Worm (Caenorhabditis elegans): ENCODE results near the gene F11E6.4.
A peak's percentile ranks its signal among the peaks of the same experiment; 100 is the strongest.

Gene F11E6.4

ce11 chrIV:17470096-17470602 lies at the start of gene F11E6.4:
F11E6.4 (minus strand) TSS chrIV:17470354.
- TF ChIP-seq ztf-4 (tag; optimal IDR thresholded peaks at IDR 0.05) = peak; percentile 35
- TF ChIP-seq unc-62 (GFP tag; optimal IDR thresholded peaks at IDR 0.05) = no peak
- TF ChIP-seq mdl-1 (tag; optimal IDR thresholded peaks at IDR 0.05) = no peak
- TF ChIP-seq nhr-25 (tag; optimal IDR thresholded peaks at IDR 0.05) = peak; percentile 73
- TF ChIP-seq nhr-6 (tag; optimal IDR thresholded peaks at IDR 0.05) = no peak
- TF ChIP-seq C34F6.9 (tag; optimal IDR thresholded peaks at IDR 0.05) = no peak
- TF ChIP-seq lin-13 (GFP tag; optimal IDR thresholded peaks at IDR 0.05) = peak; percentile 28
- peak; percentile 21 for TF ChIP-seq ama-1 (optimal IDR thresholded peaks at IDR 0.05)
- TF ChIP-seq nhr-23 (tag; optimal IDR thresholded peaks at IDR 0.05) = no peak

DNA sequence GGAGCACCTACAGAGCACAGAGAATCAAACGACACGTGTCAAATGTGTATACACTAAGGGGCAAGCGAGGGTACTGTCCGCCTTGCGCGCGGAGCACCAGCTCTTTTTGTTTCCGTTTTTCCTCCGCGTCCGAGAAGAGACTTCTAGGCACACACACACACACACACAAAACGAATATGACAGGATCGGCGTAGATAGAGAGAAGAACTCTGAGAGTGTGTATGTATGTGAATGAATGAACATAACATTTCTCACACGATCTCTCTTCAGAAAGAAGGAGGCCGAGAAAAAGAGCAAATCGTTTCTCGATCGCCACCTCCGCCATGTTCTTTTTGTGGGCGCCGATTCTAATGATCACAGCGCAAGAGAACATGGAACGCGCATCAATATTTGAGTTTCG lies 20.5 kb upstream of the F11E6.4 start, which contains the start of gene nas-6:
TSS of gene nas-6 (minus strand) at position 101 of the 400 bp plus-strand sequence.
- TF ChIP-seq snpc-4 (tag; optimal IDR thresholded peaks at IDR 0.05) (no peak), mdl-1 (tag; optimal IDR thresholded peaks at IDR 0.05) (no peak), aly-2 (tag; optimal IDR thresholded peaks at IDR 0.05) (no peak), nhr-21 (tag; optimal IDR thresholded peaks at IDR 0.05) (no peak), unc-55 (GFP tag; optimal IDR thresholded peaks at IDR 0.05) (no peak), nhr-23 (tag; optimal IDR thresholded peaks at IDR 0.05) (no peak), ztf-4 (tag; optimal IDR thresholded peaks at IDR 0.05) (no peak), mbf-1 (tag; optimal IDR thresholded peaks at IDR 0.05) (no peak), egl-27 (tag; optimal IDR thresholded peaks at IDR 0.05) (no peak), nhr-6 (tag; optimal IDR thresholded peaks at IDR 0.05) (no peak), blmp-1 (tag; optimal IDR thresholded peaks at IDR 0.05; ENCODE audit: insufficient read depth) (no peak), nhr-237 (tag; optimal IDR thresholded peaks at IDR 0.05) (no peak), Y55F3AM.14 (GFP tag; optimal IDR thresholded peaks at IDR 0.05) (no peak), F13H6.1 (tag; optimal IDR thresholded peaks at IDR 0.05) (no peak)

DNA sequence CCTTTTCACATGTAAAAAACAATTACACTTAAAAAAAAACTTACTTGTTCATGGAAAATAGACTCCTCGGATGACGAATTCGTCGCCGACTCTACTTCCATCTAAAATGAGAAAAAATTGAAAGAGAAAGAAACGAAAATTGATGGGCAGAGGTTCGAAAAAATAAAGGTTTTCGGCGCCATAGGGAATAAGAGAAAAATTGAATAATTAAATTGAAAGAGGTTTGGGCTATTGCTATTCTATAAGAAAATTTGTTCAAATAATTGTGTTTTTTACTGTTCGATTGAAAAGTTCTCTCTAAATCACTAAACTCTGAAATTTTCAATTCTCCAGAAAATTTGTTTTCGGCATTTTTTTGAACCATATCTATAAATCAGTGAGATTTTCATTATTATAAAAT lies 13.1 kb upstream of the F11E6.4 start, which contains the start of gene rabr-2:
TSS of gene rabr-2 (minus strand) at position 101 of the 400 bp plus-strand sequence.
- TF ChIP-seq gmeb-1 (tag; optimal IDR thresholded peaks at IDR 0.05) (no peak), nhr-129 (tag; optimal IDR thresholded peaks at IDR 0.05) (no peak), peb-1 (tag; optimal IDR thresholded peaks at IDR 0.05) (no peak), snpc-4 (tag; optimal IDR thresholded peaks at IDR 0.05) (no peak), mdl-1 (tag; optimal IDR thresholded peaks at IDR 0.05) (no peak), aly-2 (tag; optimal IDR thresholded peaks at IDR 0.05) (no peak), R02D3.7 (tag; optimal IDR thresholded peaks at IDR 0.05) (no peak), mab-5 (tag; optimal IDR thresholded peaks at IDR 0.05) (no peak), nhr-11 (tag; optimal IDR thresholded peaks at IDR 0.05) (no peak), fos-1 (tag; optimal IDR thresholded peaks at IDR 0.05) (no peak), unc-55 (GFP tag; optimal IDR thresholded peaks at IDR 0.05) (no peak), unc-62 (GFP tag; optimal IDR thresholded peaks at IDR 0.05) (no peak), lin-13 (GFP tag; optimal IDR thresholded peaks at IDR 0.05) (no peak), zag-1 (tag; optimal IDR thresholded peaks at IDR 0.05) (no peak), ztf-1 (GFP tag; conservative IDR thresholded peaks at IDR 0.05) (no peak), sma-9 (GFP tag; optimal IDR thresholded peaks at IDR 0.05) (no peak), sma-9 (tag; optimal IDR thresholded peaks at IDR 0.05) (no peak), ztf-11 (tag; optimal IDR thresholded peaks at IDR 0.05) (no peak), ama-1 (optimal IDR thresholded peaks at IDR 0.05) (no peak)

- TF ChIP-seq nhr-6 (tag; optimal IDR thresholded peaks at IDR 0.05) (no peak), lin-39 (tag; optimal IDR thresholded peaks at IDR 0.05) (no peak), lsy-2 (tag; optimal IDR thresholded peaks at IDR 0.05) (no peak), unc-39 (tag; optimal IDR thresholded peaks at IDR 0.05) (no peak), nhr-237 (tag; optimal IDR thresholded peaks at IDR 0.05) (no peak), mbf-1 (tag; optimal IDR thresholded peaks at IDR 0.05) (no peak), ceh-16 (tag; optimal IDR thresholded peaks at IDR 0.05) (no peak), aly-2 (tag; optimal IDR thresholded peaks at IDR 0.05) (no peak), mab-5 (tag; optimal IDR thresholded peaks at IDR 0.05) (no peak), C34F6.9 (tag; optimal IDR thresholded peaks at IDR 0.05) (no peak), nhr-129 (tag; optimal IDR thresholded peaks at IDR 0.05) (no peak), snpc-4 (tag; optimal IDR thresholded peaks at IDR 0.05) (no peak), lin-13 (GFP tag; optimal IDR thresholded peaks at IDR 0.05) (no peak), fos-1 (tag; optimal IDR thresholded peaks at IDR 0.05) (no peak), blmp-1 (tag; optimal IDR thresholded peaks at IDR 0.05; ENCODE audit: insufficient read depth) (no peak), nhr-23 (tag; optimal IDR thresholded peaks at IDR 0.05) (no peak), alr-1 (tag; optimal IDR thresholded peaks at IDR 0.05) (no peak), skn-1 (tag; optimal IDR thresholded peaks at IDR 0.05) (no peak)
Measured at ce11 chrIV:17475743-17476142, 5.6 kb upstream of the F11E6.4 start, which contains the start of gene grl-24. grl-24 (minus strand) TSS chrIV:17475843.
